Fruit fly (Drosophila melanogaster): ENCODE measurements around the gene pths.

Gene pths

dm6 chr2L:21096448-21096994 is 46.5 kb upstream of the pths start, which contains the start of gene CG34136 (continued):
- TF ChIP-seq CG3847 (GFP tag; IDR thresholded peaks at IDR 0.05) (no peak), CG13894 (tag; optimal IDR thresholded peaks at IDR 0.05) (peak; percentile 19), D (optimal IDR thresholded peaks at IDR 0.05) (no peak), D (GFP tag; optimal IDR thresholded peaks at IDR 0.05) (no peak), CG12391 (tag; optimal IDR thresholded peaks at IDR 0.05) (no peak), CG8924 (tag; optimal IDR thresholded peaks at IDR 0.05) (peak; percentile 13), ftz-f1 (GFP tag; optimal IDR thresholded peaks at IDR 0.05) (no peak), Ssrp (tag; optimal IDR thresholded peaks at IDR 0.05) (peak; percentile 44), rib (GFP tag; IDR thresholded peaks at IDR 0.05) (no peak), BtbVII (GFP tag; optimal IDR thresholded peaks at IDR 0.05) (peak; percentile 6), dm (GFP tag; optimal IDR thresholded peaks at IDR 0.05) (no peak), dpn (GFP tag; optimal IDR thresholded peaks at IDR 0.05) (peak in 1 of 2 experiments; percentile 41), ci (GFP tag; IDR thresholded peaks at IDR 0.05) (peak; percentile 29; the same call in 1 of the 3 replicates), CG10543 (GFP tag; optimal IDR thresholded peaks at IDR 0.05) (peak; percentile 21), zen2 (GFP tag; IDR thresholded peaks at IDR 0.05; ENCODE audit: partially characterized antibody) (0 out of 3 replicates have a peak, but pooled peaks have one; percentile 5), CG4707 (GFP tag; optimal IDR thresholded peaks at IDR 0.05) (peak; percentile 73), tgo (GFP tag; IDR thresholded peaks at IDR 0.05) (peak; percentile 39; the same call in 1 of the 3 replicates), bcd (GFP tag; optimal IDR thresholded peaks at IDR 0.05) (peak; percentile 32), lab (GFP tag; optimal IDR thresholded peaks at IDR 0.05) (peak; percentile 69), CG10462 (GFP tag; optimal IDR thresholded peaks at IDR 0.05) (no peak), ro (GFP tag; IDR thresholded peaks at IDR 0.05) (no peak), Trl (optimal IDR thresholded peaks at IDR 0.05) (peak; percentile 57 to 60), Trl (GFP tag; optimal IDR thresholded peaks at IDR 0.05) (peak; percentile 20), CG9797 (GFP tag; optimal IDR thresholded peaks at IDR 0.05) (no peak), CG2712 (tag; optimal IDR thresholded peaks at IDR 0.05) (peak; percentile 97), sob (GFP tag; IDR thresholded peaks at IDR 0.05) (peak; percentile 46; the same call in 1 of the 2 replicates), CG3163 (GFP tag; optimal IDR thresholded peaks at IDR 0.05) (peak; percentile 77), CG12219 (GFP tag; optimal IDR thresholded peaks at IDR 0.05) (no peak), Antp (GFP tag; optimal IDR thresholded peaks at IDR 0.05) (no peak), CG8478 (optimal IDR thresholded peaks at IDR 0.05) (no peak), Nf-YB (GFP tag; optimal IDR thresholded peaks at IDR 0.05) (no peak), Fer1 (GFP tag; optimal IDR thresholded peaks at IDR 0.05) (peak; percentile 12)

DNA sequence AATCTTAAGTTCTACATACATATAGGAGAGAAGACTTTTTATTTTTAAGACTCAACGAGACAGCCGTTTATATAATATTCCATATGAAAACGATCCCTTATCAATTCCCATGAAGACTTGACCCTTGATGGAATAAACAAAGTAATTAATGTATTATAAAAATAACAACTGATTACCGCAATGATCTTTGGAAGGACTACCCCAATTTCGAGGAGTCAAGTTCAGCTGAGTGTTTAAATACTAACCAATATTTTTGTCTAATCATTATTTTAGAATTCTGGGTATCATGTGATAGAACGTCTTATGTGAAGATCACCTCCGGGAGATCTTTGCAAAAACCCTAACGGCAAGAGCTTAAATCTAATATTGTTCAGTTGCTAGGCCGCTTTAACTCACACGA is 45.2 kb upstream of the pths start:
- TF ChIP-seq CG9932 (GFP tag; IDR thresholded peaks at IDR 0.05) (no peak), Pdp1 (GFP tag; optimal IDR thresholded peaks at IDR 0.05) (peak in 1 of 2 experiments; percentile 18)

dm6 chr2L:21102399-21103108 is 40.5 kb upstream of the pths start, which contains the start of gene CG9257:
TSS of gene CG9257 (plus strand) at chr2L:21102743.
- TF ChIP-seq CG11085 (GFP tag; IDR thresholded peaks at IDR 0.05) (no peak), Atf3 (GFP tag; optimal IDR thresholded peaks at IDR 0.05) (no peak), Atf6 (GFP tag; IDR thresholded peaks at IDR 0.05) (no peak), CG15514 (GFP tag; optimal IDR thresholded peaks at IDR 0.05) (peak; percentile 99), Doc3 (GFP tag; IDR thresholded peaks at IDR 0.05; ENCODE audit: partially characterized antibody) (no peak), Lim3 (GFP tag; IDR thresholded peaks at IDR 0.05) (no peak), CG10431 (GFP tag; optimal IDR thresholded peaks at IDR 0.05) (peak; percentile 60), Chrac-16 (GFP tag; optimal IDR thresholded peaks at IDR 0.05) (no peak), cad (GFP tag; optimal IDR thresholded peaks at IDR 0.05) (no peak), br (optimal IDR thresholded peaks at IDR 0.05) (no peak), CG15269 (tag; optimal IDR thresholded peaks at IDR 0.05) (no peak), CG16815 (GFP tag; optimal IDR thresholded peaks at IDR 0.05) (no peak), Sox102F (GFP tag; optimal IDR thresholded peaks at IDR 0.05) (no peak), klu (GFP tag; IDR thresholded peaks at IDR 0.05) (no peak), CG30020 (tag; optimal IDR thresholded peaks at IDR 0.05) (peak; percentile 39), Stat92E (GFP tag; optimal IDR thresholded peaks at IDR 0.05) (peak in 1 of 3 experiments; percentile 32)
